Worm (Caenorhabditis elegans): ENCODE data around the gene spe-51.
"Not testable (repeated sequence)": the region's sequence is repeated elsewhere in the genome, so short reads cannot be mapped to it uniquely, and the experiment has no call there.

DNA sequence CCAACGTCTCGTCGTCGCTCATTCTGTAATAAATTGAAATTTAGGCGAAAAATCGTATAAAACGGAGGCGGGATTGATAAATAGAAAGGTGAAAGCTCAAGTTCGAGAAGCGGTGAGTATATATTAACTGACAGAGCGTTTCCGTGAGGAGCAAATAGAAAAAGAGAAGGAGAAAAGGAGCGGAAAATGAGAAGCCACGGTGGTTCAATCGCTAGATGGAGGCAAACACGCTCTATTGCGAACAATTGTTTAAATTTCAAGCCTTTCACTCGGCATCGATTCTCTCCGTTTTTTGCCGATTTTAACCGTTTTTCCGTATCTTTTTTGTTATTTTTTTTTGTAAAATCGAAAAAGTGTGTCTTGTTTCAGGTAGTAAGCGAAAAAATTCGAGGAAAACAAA, 23.2 kb downstream of the spe-51 start, which contains the start of gene miro-1:
- TF ChIP-seq him-1, W03F9.2, dao-5 (tag; optimal IDR thresholded peaks at IDR 0.05): not testable (repeated sequence)

Measured in whole organism, L4/young adult.